In the genomic region with DNA sequence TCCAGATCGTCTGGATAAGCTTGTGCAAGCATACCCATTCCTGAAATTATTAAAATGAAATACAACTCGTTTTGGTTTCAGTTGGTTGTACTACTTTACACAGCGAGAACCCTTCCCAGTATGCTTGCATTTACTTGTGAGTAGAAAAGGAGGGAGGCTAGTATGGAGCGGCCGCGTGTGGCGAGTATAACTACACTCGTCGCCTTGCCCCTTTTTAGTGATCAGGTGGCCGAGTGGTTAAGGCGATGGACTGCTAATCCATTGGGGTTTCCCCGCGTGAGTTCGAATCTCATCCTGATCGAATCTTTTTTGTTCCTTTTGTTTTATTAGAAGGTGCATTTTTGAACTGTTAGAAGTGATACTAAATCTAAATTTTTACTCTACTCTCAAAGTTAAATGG, we compare ENCODE assay signal across 3 worm cellular contexts.
TF ChIP-seq lines count a peak whose summit lies in the region.

No protein-coding gene starts in this region.

TF ChIP-seq in whole organism, L1 larva, 84 proteins besides CTCF, POLR2A, EP300 and RAD21 (continued from another document and continues in another):
- TF ChIP-seq nhr-77 (tag; optimal IDR thresholded peaks at IDR 0.05; lab: Kevin White, UChicago): no peak
- TF ChIP-seq unc-62 (GFP tag; optimal IDR thresholded peaks at IDR 0.05; lab: Kevin White, UChicago): no peak
- no peak for TF ChIP-seq sptf-1 (tag; optimal IDR thresholded peaks at IDR 0.05; lab: Kevin White, UChicago)
- no peak for TF ChIP-seq tlp-1 (tag; optimal IDR thresholded peaks at IDR 0.05; lab: Kevin White, UChicago)
- peak; percentile 68 for TF ChIP-seq nhr-85 (tag; lab: Kevin White, UChicago)
- no peak for TF ChIP-seq hpl-2 (GFP tag; optimal IDR thresholded peaks at IDR 0.05; lab: Kevin White, UChicago)
- no peak for TF ChIP-seq zag-1 (tag; optimal IDR thresholded peaks at IDR 0.05; lab: Kevin White, UChicago)
- peak; percentile 10 for TF ChIP-seq aly-2 (tag; optimal IDR thresholded peaks at IDR 0.05; lab: Kevin White, UChicago)
- TF ChIP-seq ceh-88 (GFP tag; IDR thresholded peaks at IDR 0.05; lab: Robert Waterston, UW): no peak
- peak; percentile 58 for TF ChIP-seq lin-14 (GFP tag; optimal IDR thresholded peaks at IDR 0.05; lab: Kevin White, UChicago)
- no peak for TF ChIP-seq ama-1 (optimal IDR thresholded peaks at IDR 0.05; lab: Kevin White, UChicago)
- TF ChIP-seq nhr-47 (tag; optimal IDR thresholded peaks at IDR 0.05; lab: Kevin White, UChicago): peak; percentile 75
- no peak for TF ChIP-seq egl-13 (tag; optimal IDR thresholded peaks at IDR 0.05; lab: Kevin White, UChicago)
- peak; percentile 61 for TF ChIP-seq xbp-1 (tag; optimal IDR thresholded peaks at IDR 0.05; lab: Kevin White, UChicago)
- no peak for TF ChIP-seq mab-9 (GFP tag; IDR thresholded peaks at IDR 0.05; lab: Robert Waterston, UW)
- TF ChIP-seq irx-1 (tag; optimal IDR thresholded peaks at IDR 0.05; lab: Kevin White, UChicago): no peak
- TF ChIP-seq mef-2 (tag; optimal IDR thresholded peaks at IDR 0.05; lab: Kevin White, UChicago): no peak
- peak; percentile 11 for TF ChIP-seq snpc-4 (tag; optimal IDR thresholded peaks at IDR 0.05; lab: Kevin White, UChicago)
- peak; percentile 57 for TF ChIP-seq swsn-7 (tag; optimal IDR thresholded peaks at IDR 0.05; lab: Kevin White, UChicago)
- no peak for TF ChIP-seq hlh-4 (tag; optimal IDR thresholded peaks at IDR 0.05; lab: Kevin White, UChicago)
- no peak for TF ChIP-seq efl-3 (GFP tag; optimal IDR thresholded peaks at IDR 0.05; lab: Kevin White, UChicago)
- TF ChIP-seq nhr-12 (tag; optimal IDR thresholded peaks at IDR 0.05; lab: Kevin White, UChicago): no peak
- peak; percentile 58 to 65 (median 60) for TF ChIP-seq ceh-82 (tag; optimal IDR thresholded peaks at IDR 0.05; lab: Kevin White, UChicago)
- peak; percentile 35 for TF ChIP-seq fos-1 (tag; optimal IDR thresholded peaks at IDR 0.05; lab: Kevin White, UChicago)
- TF ChIP-seq ces-1 (GFP tag; optimal IDR thresholded peaks at IDR 0.05; lab: Kevin White, UChicago): no peak
- no peak for TF ChIP-seq pqm-1 (tag; optimal IDR thresholded peaks at IDR 0.05; lab: Kevin White, UChicago)
- TF ChIP-seq C34B4.2 (tag; optimal IDR thresholded peaks at IDR 0.05; lab: Kevin White, UChicago): no peak
- TF ChIP-seq ets-5 (GFP tag; IDR thresholded peaks at IDR 0.05; lab: Robert Waterston, UW): no peak
- peak in 1 of 2 experiments; percentile 21 for TF ChIP-seq ztf-11 (tag; optimal IDR thresholded peaks at IDR 0.05; lab: Kevin White, UChicago)
- peak in 1 of 2 experiments; percentile 54 for TF ChIP-seq mdl-1 (tag; optimal IDR thresholded peaks at IDR 0.05; lab: Kevin White, UChicago)
- TF ChIP-seq nhr-237 (tag; optimal IDR thresholded peaks at IDR 0.05; lab: Kevin White, UChicago): no peak
- TF ChIP-seq nhr-71 (tag; optimal IDR thresholded peaks at IDR 0.05; lab: Kevin White, UChicago): peak; percentile 64
- TF ChIP-seq hlh-17 (GFP tag; optimal IDR thresholded peaks at IDR 0.05; lab: Kevin White, UChicago; ENCODE audit: borderline replicate concordance): no peak
- no peak for TF ChIP-seq aha-1 (tag; optimal IDR thresholded peaks at IDR 0.05; lab: Kevin White, UChicago)
- no peak for TF ChIP-seq unc-30 (tag; optimal IDR thresholded peaks at IDR 0.05; lab: Kevin White, UChicago)
- peak; percentile 46 for TF ChIP-seq mep-1 (tag; optimal IDR thresholded peaks at IDR 0.05; lab: Kevin White, UChicago)
- no peak for TF ChIP-seq sox-4 (tag; optimal IDR thresholded peaks at IDR 0.05; lab: Kevin White, UChicago)
- peak; percentile 20 for TF ChIP-seq fkh-8 (tag; optimal IDR thresholded peaks at IDR 0.05; lab: Kevin White, UChicago)
- TF ChIP-seq nhr-90 (tag; optimal IDR thresholded peaks at IDR 0.05; lab: Kevin White, UChicago; ENCODE audit: poor library complexity): peak; percentile 63
- TF ChIP-seq skn-1 (tag; optimal IDR thresholded peaks at IDR 0.05; lab: Kevin White, UChicago): no peak
- no peak for TF ChIP-seq egl-27 (tag; optimal IDR thresholded peaks at IDR 0.05; lab: Kevin White, UChicago)
- TF ChIP-seq unc-98 (GFP tag; IDR thresholded peaks at IDR 0.05; lab: Robert Waterston, UW): no peak
- no peak for TF ChIP-seq Y116A8C.19 (tag; optimal IDR thresholded peaks at IDR 0.05; lab: Kevin White, UChicago; ENCODE audit: borderline replicate concordance)
- peak; percentile 71 for TF ChIP-seq snu-23 (GFP tag; optimal IDR thresholded peaks at IDR 0.05; lab: Kevin White, UChicago)

TF ChIP-seq in whole organism, L3 larva, 47 proteins besides CTCF, POLR2A, EP300 and RAD21 (continued from another document):
- TF ChIP-seq aly-2 (tag; optimal IDR thresholded peaks at IDR 0.05; lab: Kevin White, UChicago) (no peak), nhr-43 (tag; optimal IDR thresholded peaks at IDR 0.05; lab: Kevin White, UChicago; ENCODE audit: poor library complexity, severe bottlenecking) (peak; percentile 71), egl-27 (tag; optimal IDR thresholded peaks at IDR 0.05; lab: Kevin White, UChicago) (peak; percentile 54), egl-5 (tag; optimal IDR thresholded peaks at IDR 0.05; lab: Kevin White, UChicago) (no peak), tbx-2 (tag; optimal IDR thresholded peaks at IDR 0.05; lab: Kevin White, UChicago) (peak; percentile 48), nhr-11 (tag; optimal IDR thresholded peaks at IDR 0.05; lab: Kevin White, UChicago) (no peak), mml-1 (tag; optimal IDR thresholded peaks at IDR 0.05; lab: Kevin White, UChicago) (no peak), mdl-1 (tag; optimal IDR thresholded peaks at IDR 0.05; lab: Kevin White, UChicago) (no peak), lin-39 (tag; optimal IDR thresholded peaks at IDR 0.05; lab: Kevin White, UChicago) (no peak), jun-1 (tag; optimal IDR thresholded peaks at IDR 0.05; lab: Kevin White, UChicago) (no peak), hmg-11 (tag; optimal IDR thresholded peaks at IDR 0.05; lab: Kevin White, UChicago) (peak; percentile 79), pqm-1 (tag; optimal IDR thresholded peaks at IDR 0.05; lab: Kevin White, UChicago) (no peak), ama-1 (optimal IDR thresholded peaks at IDR 0.05; lab: Kevin White, UChicago) (no peak), daf-12 (tag; optimal IDR thresholded peaks at IDR 0.05; lab: Kevin White, UChicago) (no peak), ceh-82 (tag; optimal IDR thresholded peaks at IDR 0.05; lab: Kevin White, UChicago) (peak; percentile 41), lsy-12 (tag; optimal IDR thresholded peaks at IDR 0.05; lab: Kevin White, UChicago) (peak; percentile 39), nhr-76 (tag; optimal IDR thresholded peaks at IDR 0.05; lab: Kevin White, UChicago) (no peak), fos-1 (tag; optimal IDR thresholded peaks at IDR 0.05; lab: Kevin White, UChicago) (no peak), nhr-23 (tag; optimal IDR thresholded peaks at IDR 0.05; lab: Kevin White, UChicago) (no peak), nhr-77 (tag; optimal IDR thresholded peaks at IDR 0.05; lab: Kevin White, UChicago) (no peak), nhr-25 (tag; optimal IDR thresholded peaks at IDR 0.05; lab: Kevin White, UChicago) (no peak), ceh-28 (tag; optimal IDR thresholded peaks at IDR 0.05; lab: Kevin White, UChicago) (no peak), pha-4 (tag; optimal IDR thresholded peaks at IDR 0.05; lab: Kevin White, UChicago) (peak; percentile 30), elt-2 (tag; optimal IDR thresholded peaks at IDR 0.05; lab: Kevin White, UChicago) (peak; percentile 10), ceh-16 (tag; optimal IDR thresholded peaks at IDR 0.05; lab: Kevin White, UChicago) (no peak), unc-39 (tag; optimal IDR thresholded peaks at IDR 0.05; lab: Kevin White, UChicago) (no peak), elt-1 (tag; optimal IDR thresholded peaks at IDR 0.05; lab: Kevin White, UChicago) (no peak), ztf-4 (tag; optimal IDR thresholded peaks at IDR 0.05; lab: Kevin White, UChicago) (no peak)

TF ChIP-seq in whole organism, young adult, 124 proteins besides CTCF, POLR2A, EP300 and RAD21 (continued from another document and continues in another):
- TF ChIP-seq ceh-27 (GFP tag; optimal IDR thresholded peaks at IDR 0.05; lab: Kevin White, UChicago) (peak; percentile 70), atf-7 (tag; optimal IDR thresholded peaks at IDR 0.05; lab: Kevin White, UChicago) (peak; percentile 31), K11D2.4 (GFP tag; IDR thresholded peaks at IDR 0.05; lab: Robert Waterston, UW) (0 out of 2 replicates have a peak, but pooled peaks have one; percentile 45), nhr-80 (tag; optimal IDR thresholded peaks at IDR 0.05; lab: Kevin White, UChicago) (no peak), lsl-1 (GFP tag; optimal IDR thresholded peaks at IDR 0.05; lab: Kevin White, UChicago) (no peak), die-1 (tag; optimal IDR thresholded peaks at IDR 0.05; lab: Kevin White, UChicago) (peak; percentile 93), lin-54 (GFP tag; optimal IDR thresholded peaks at IDR 0.05; lab: Kevin White, UChicago) (peak; percentile 53), ztf-22 (GFP tag; optimal IDR thresholded peaks at IDR 0.05; lab: Kevin White, UChicago) (no peak), F52B5.7 (tag; optimal IDR thresholded peaks at IDR 0.05; lab: Kevin White, UChicago) (peak; percentile 85), dox-1 (GFP tag; IDR thresholded peaks at IDR 0.05; lab: Robert Waterston, UW) (peak; percentile 85), B0336.3 (GFP tag; IDR thresholded peaks at IDR 0.05; lab: Robert Waterston, UW) (peak; percentile 64; the same call in 1 of the 2 replicates), T26A5.8 (tag; optimal IDR thresholded peaks at IDR 0.05; lab: Kevin White, UChicago) (peak; percentile 83), dpff-1 (tag; optimal IDR thresholded peaks at IDR 0.05; lab: Kevin White, UChicago) (no peak), tlf-1 (GFP tag; optimal IDR thresholded peaks at IDR 0.05; lab: Kevin White, UChicago) (peak; percentile 29), snpc-3.4 (tag; optimal IDR thresholded peaks at IDR 0.05; lab: Kevin White, UChicago) (peak; percentile 85), hmg-20 (GFP tag; IDR thresholded peaks at IDR 0.05; lab: Robert Waterston, UW) (peak; percentile 78), lin-26 (GFP tag; IDR thresholded peaks at IDR 0.05; lab: Robert Waterston, UW) (peak; percentile 94), madf-3 (GFP tag; IDR thresholded peaks at IDR 0.05; lab: Robert Waterston, UW) (no peak), B0261.1 (tag; optimal IDR thresholded peaks at IDR 0.05; lab: Kevin White, UChicago) (peak; percentile 96), F55B11.4 (tag; optimal IDR thresholded peaks at IDR 0.05; lab: Kevin White, UChicago; ENCODE audit: borderline replicate concordance, insufficient read depth) (no peak), nhr-90 (tag; optimal IDR thresholded peaks at IDR 0.05; lab: Kevin White, UChicago) (peak; percentile 90), lin-40 (tag; optimal IDR thresholded peaks at IDR 0.05; lab: Kevin White, UChicago) (peak; percentile 61), F37B4.10 (GFP tag; IDR thresholded peaks at IDR 0.05; lab: Robert Waterston, UW) (0 out of 2 replicates have a peak, but pooled peaks have one; percentile 52), rcor-1 (GFP tag; IDR thresholded peaks at IDR 0.05; lab: Robert Waterston, UW) (peak; percentile 84), hmg-1.2 (GFP tag; IDR thresholded peaks at IDR 0.05; lab: Robert Waterston, UW) (peak; percentile 89), madf-10 (tag; optimal IDR thresholded peaks at IDR 0.05; lab: Kevin White, UChicago) (peak; percentile 78), ztf-18 (tag; optimal IDR thresholded peaks at IDR 0.05; lab: Kevin White, UChicago) (peak; percentile 71), sptf-2 (GFP tag; optimal IDR thresholded peaks at IDR 0.05; lab: Kevin White, UChicago) (peak; percentile 19), ztf-25 (GFP tag; IDR thresholded peaks at IDR 0.05; lab: Robert Waterston, UW) (peak; percentile 93), egl-18 (GFP tag; IDR thresholded peaks at IDR 0.05; lab: Robert Waterston, UW) (peak; percentile 35; the same call in 1 of the 2 replicates), hrde-1 (tag; optimal IDR thresholded peaks at IDR 0.05; lab: Kevin White, UChicago; ENCODE audit: borderline replicate concordance) (peak; percentile 56), ZK185.1 (tag; optimal IDR thresholded peaks at IDR 0.05; lab: Kevin White, UChicago; ENCODE audit: poor library complexity, severe bottlenecking) (peak; percentile 81), F57C9.4 (tag; optimal IDR thresholded peaks at IDR 0.05; lab: Kevin White, UChicago) (no peak), unc-130 (GFP tag; optimal IDR thresholded peaks at IDR 0.05; lab: Kevin White, UChicago) (peak; percentile 59), F23B12.7 (tag; optimal IDR thresholded peaks at IDR 0.05; lab: Kevin White, UChicago; ENCODE audit: insufficient read depth) (peak; percentile 10), F22D6.2 (tag; optimal IDR thresholded peaks at IDR 0.05; lab: Kevin White, UChicago) (no peak), ekl-4 (GFP tag; IDR thresholded peaks at IDR 0.05; lab: Robert Waterston, UW) (peak; percentile 69), hsf-1 (GFP tag; IDR thresholded peaks at IDR 0.05; lab: Robert Waterston, UW) (0 out of 2 replicates have a peak, but pooled peaks have one; percentile 31), snpc-1.1 (tag; optimal IDR thresholded peaks at IDR 0.05; lab: Kevin White, UChicago; ENCODE audit: insufficient read depth) (peak; percentile 12), ztf-26 (tag; optimal IDR thresholded peaks at IDR 0.05; lab: Kevin White, UChicago) (peak; percentile 50), ztf-28 (GFP tag; IDR thresholded peaks at IDR 0.05; lab: Robert Waterston, UW) (peak; percentile 75; the same call in 1 of the 2 replicates), chd-7 (tag; optimal IDR thresholded peaks at IDR 0.05; lab: Kevin White, UChicago) (peak; percentile 82), snpc-4 (GFP tag; optimal IDR thresholded peaks at IDR 0.05; lab: Kevin White, UChicago) (peak; percentile 71), snpc-4 (tag; optimal IDR thresholded peaks at IDR 0.05; lab: Kevin White, UChicago) (peak in 1 of 4 experiments; percentile 66), mcd-1 (GFP tag; IDR thresholded peaks at IDR 0.05; lab: Robert Waterston, UW) (peak; percentile 69), let-526 (GFP tag; IDR thresholded peaks at IDR 0.05; lab: Robert Waterston, UW) (no peak), nhr-27 (tag; optimal IDR thresholded peaks at IDR 0.05; lab: Kevin White, UChicago) (no peak), ceh-40 (GFP tag; IDR thresholded peaks at IDR 0.05; lab: Robert Waterston, UW) (peak; percentile 73; the same call in 1 of the 2 replicates), bed-2 (GFP tag; IDR thresholded peaks at IDR 0.05; lab: Robert Waterston, UW) (peak; percentile 65; the same call in 1 of the 2 replicates), cebp-1 (GFP tag; IDR thresholded peaks at IDR 0.05; lab: Robert Waterston, UW) (no peak), cebp-1 (tag; optimal IDR thresholded peaks at IDR 0.05; lab: Kevin White, UChicago) (no peak), attf-6 (GFP tag; IDR thresholded peaks at IDR 0.05; lab: Robert Waterston, UW) (peak; percentile 41; the same call in 1 of the 2 replicates), C17E4.6 (GFP tag; IDR thresholded peaks at IDR 0.05; lab: Robert Waterston, UW) (no peak), somi-1 (GFP tag; optimal IDR thresholded peaks at IDR 0.05; lab: Kevin White, UChicago) (peak; percentile 58), pha-4 (tag; optimal IDR thresholded peaks at IDR 0.05; lab: Kevin White, UChicago) (no peak), akir-1 (GFP tag; optimal IDR thresholded peaks at IDR 0.05; lab: Kevin White, UChicago) (peak; percentile 59), fkh-3 (tag; optimal IDR thresholded peaks at IDR 0.05; lab: Kevin White, UChicago) (peak; percentile 26), egl-44 (GFP tag; IDR thresholded peaks at IDR 0.05; lab: Robert Waterston, UW) (peak; percentile 94), nhr-120 (GFP tag; IDR thresholded peaks at IDR 0.05; lab: Robert Waterston, UW) (peak; percentile 89), nfyb-1 (GFP tag; IDR thresholded peaks at IDR 0.05; lab: Robert Waterston, UW) (peak; percentile 92; the same call in 1 of the 2 replicates), aptf-2 (GFP tag; conservative IDR thresholded peaks at IDR 0.05; lab: Robert Waterston, UW) (0 out of 2 replicates have a peak, but pooled peaks have one; percentile 20), ets-4 (GFP tag; optimal IDR thresholded peaks at IDR 0.05; lab: Kevin White, UChicago) (no peak), mxl-1 (tag; optimal IDR thresholded peaks at IDR 0.05; lab: Kevin White, UChicago) (peak; percentile 28), Y95B8A.8 (GFP tag; IDR thresholded peaks at IDR 0.05; lab: Robert Waterston, UW) (peak; percentile 48; the same call in 1 of the 2 replicates)
